Worm (Caenorhabditis elegans) whole organism, L1 larva: ENCODE measurements around the gene nhr-104.

Experiments
- C16A3.4 ChIP-seq: fragments of 150-350 bp; optimal IDR thresholded peaks from 2 replicates; lab custom pipeline; 2014; ENCODE audit warnings: missing biosample characterization, missing genetic modification characterization
- C34B4.2 ChIP-seq: sonication (generic microtip); optimal IDR thresholded peaks from 2 replicates; lab custom pipeline; 2017; ENCODE audit warnings: mild to moderate bottlenecking, missing genetic modification characterization, missing compliant biosample characterization
- F16B12.6 ChIP-seq: fragments of 150-350 bp; optimal IDR thresholded peaks from 2 replicates; lab custom pipeline; 2014; ENCODE audit warnings: missing biosample characterization, missing genetic modification characterization
- Y116A8C.19 ChIP-seq: sonication (generic microtip); optimal IDR thresholded peaks from 2 replicates; lab custom pipeline; 2016; ENCODE audit warnings: missing compliant biosample characterization, missing genetic modification characterization, borderline replicate concordance
- blmp-1 ChIP-seq: fragments of 150-350 bp; optimal IDR thresholded peaks from 2 replicates; lab custom pipeline; 2014; ENCODE audit warnings: missing biosample characterization, missing genetic modification characterization
- ceh-63 ChIP-seq: fragments of 200-800 bp; sonication (Bioruptor generic); optimal IDR thresholded peaks from 2 replicates; lab custom pipeline; 2018; ENCODE audit warnings: mild to moderate bottlenecking, missing genetic modification characterization, missing compliant biosample characterization
- ceh-82 ChIP-seq, 3 experiments: fragments of 150-350 bp in 1 of 3; sonication (generic microtip) in 2 of 3; optimal IDR thresholded peaks; 2 replicates each; lab custom pipeline; 2014 to 2017; ENCODE audit warnings: missing biosample characterization in 3 of 3, missing genetic modification characterization in 3 of 3
- ceh-90 ChIP-seq: sonication (generic microtip); optimal IDR thresholded peaks from 2 replicates; lab custom pipeline; 2016; ENCODE audit warnings: missing genetic modification characterization, missing compliant biosample characterization
- dpl-1 ChIP-seq, 3 experiments: fragments of 150-350 bp in 2 of 3; sonication (generic microtip) in 1 of 3; optimal IDR thresholded peaks; 2 replicates each; lab custom pipeline; 2014 to 2017; ENCODE audit warnings: missing biosample characterization in 3 of 3, missing genetic modification characterization in 3 of 3, missing genetic modification reagents in 3 of 3
- dsc-1 ChIP-seq: sonication (generic microtip); optimal IDR thresholded peaks from 2 replicates; lab custom pipeline; 2016; ENCODE audit warnings: mild to moderate bottlenecking, missing genetic modification characterization, missing compliant biosample characterization
- efl-1 ChIP-seq, 4 experiments: fragments of 150-350 bp; optimal IDR thresholded peaks in 3 of 4; peaks in 1 of 4; 1 replicate in 1 of 4; 2 replicates in 3 of 4; lab custom pipeline; 2014; ENCODE audit warnings: missing biosample characterization in 2 of 4, missing genetic modification characterization in 2 of 4, missing genetic modification reagents in 2 of 4
- efl-3 ChIP-seq: fragments of 200-800 bp; sonication (Bioruptor generic); optimal IDR thresholded peaks from 2 replicates; lab custom pipeline; 2018; ENCODE audit warnings: mild to moderate bottlenecking, missing genetic modification characterization, missing compliant biosample characterization
- fkh-4 ChIP-seq: sonication (generic microtip); optimal IDR thresholded peaks from 2 replicates; lab custom pipeline; 2016; ENCODE audit warnings: missing compliant biosample characterization, missing genetic modification characterization, borderline replicate concordance
- fkh-8 ChIP-seq: sonication (generic microtip); optimal IDR thresholded peaks from 2 replicates; lab custom pipeline; 2016; ENCODE audit warnings: mild to moderate bottlenecking, missing genetic modification characterization, missing compliant biosample characterization
- irx-1 ChIP-seq: sonication (generic microtip); optimal IDR thresholded peaks from 2 replicates; lab custom pipeline; 2016; ENCODE audit warnings: missing genetic modification characterization, missing compliant biosample characterization
- lin-14 ChIP-seq: fragments of 200-800 bp; sonication (Bioruptor generic); optimal IDR thresholded peaks from 2 replicates; lab custom pipeline; 2018; ENCODE audit warnings: mild to moderate bottlenecking, missing genetic modification characterization, moderate library complexity, missing compliant biosample characterization
- lin-15B ChIP-seq: fragments of 150-350 bp; sonication (generic microtip); optimal IDR thresholded peaks from 3 replicates; lab custom pipeline; 2014; ENCODE audit warnings: missing biosample characterization, missing genetic modification characterization
- lin-35 ChIP-seq, 2 experiments: fragments of 150-350 bp; optimal IDR thresholded peaks; 2 replicates each; lab custom pipeline; 2014; ENCODE audit warnings: missing biosample characterization in 2 of 2, missing genetic modification characterization in 2 of 2, missing genetic modification reagents in 2 of 2
- lir-3 ChIP-seq: sonication (generic microtip); optimal IDR thresholded peaks from 2 replicates; lab custom pipeline; 2016; ENCODE audit warnings: mild to moderate bottlenecking, missing genetic modification characterization, moderate library complexity, missing compliant biosample characterization; ENCODE audit not compliant: poor library complexity
- lsy-2 ChIP-seq, 2 experiments: fragments of 150-350 bp; optimal IDR thresholded peaks; 2 replicates each; lab custom pipeline; 2014; ENCODE audit warnings: missing biosample characterization in 2 of 2, missing genetic modification characterization in 2 of 2
- mab-9 ChIP-seq: fragments of 200-800 bp; sonication (Bioruptor generic); IDR thresholded peaks from 2 replicates; pipeline ENCODE4 v1.3.6; 2022; ENCODE audit warnings: missing genetic modification reagents, missing genetic modification characterization, missing compliant biosample characterization
- mdl-1 ChIP-seq, 2 experiments: fragments of 150-350 bp; optimal IDR thresholded peaks; 2 replicates each; lab custom pipeline; 2014 to 2017; ENCODE audit warnings: missing biosample characterization in 2 of 2, missing genetic modification characterization in 2 of 2, inconsistent platforms in 1 of 2
- nhr-12 ChIP-seq: sonication (generic microtip); optimal IDR thresholded peaks from 2 replicates; lab custom pipeline; 2017; ENCODE audit warnings: missing biosample characterization, missing genetic modification characterization
- nhr-237 ChIP-seq: fragments of 150-350 bp; optimal IDR thresholded peaks from 2 replicates; lab custom pipeline; 2014; ENCODE audit warnings: missing biosample characterization, missing genetic modification characterization
- nhr-28 ChIP-seq: fragments of 150-350 bp; optimal IDR thresholded peaks from 2 replicates; lab custom pipeline; 2014; ENCODE audit warnings: missing biosample characterization, missing genetic modification characterization
- nhr-84 ChIP-seq: sonication (generic microtip); optimal IDR thresholded peaks from 2 replicates; lab custom pipeline; 2017; ENCODE audit warnings: missing biosample characterization, missing genetic modification characterization
- nhr-85 ChIP-seq: sonication (generic microtip); peaks from one replicate; lab custom pipeline; 2016; ENCODE audit warnings: missing genetic modification characterization, inconsistent platforms, missing compliant biosample characterization
- nhr-90 ChIP-seq: sonication (generic microtip); optimal IDR thresholded peaks from 2 replicates; lab custom pipeline; 2016; ENCODE audit warnings: mild to moderate bottlenecking, missing genetic modification characterization, missing compliant biosample characterization; ENCODE audit not compliant: poor library complexity
- pqm-1 ChIP-seq: sonication (generic microtip); optimal IDR thresholded peaks from 3 replicates; lab custom pipeline; 2017; ENCODE audit warnings: missing biosample characterization, missing genetic modification characterization
- rnt-1 ChIP-seq: sonication (generic microtip); optimal IDR thresholded peaks from 2 replicates; lab custom pipeline; 2016; ENCODE audit warnings: mild to moderate bottlenecking, missing genetic modification characterization, moderate library complexity, missing compliant biosample characterization
- sup-37 ChIP-seq: fragments of 200-800 bp; sonication (Bioruptor generic); optimal IDR thresholded peaks from 2 replicates; lab custom pipeline; 2018; ENCODE audit warnings: mild to moderate bottlenecking, missing genetic modification characterization, missing compliant biosample characterization
- tlp-1 ChIP-seq: fragments of 150-350 bp; optimal IDR thresholded peaks from 2 replicates; lab custom pipeline; 2014; ENCODE audit warnings: missing biosample characterization, missing genetic modification characterization
- unc-130 ChIP-seq: fragments of 150-350 bp; optimal IDR thresholded peaks from 2 replicates; lab custom pipeline; 2017; ENCODE audit warnings: missing biosample characterization, missing genetic modification characterization, inconsistent platforms
- unc-30 ChIP-seq: sonication (generic microtip); optimal IDR thresholded peaks from 2 replicates; lab custom pipeline; 2017; ENCODE audit warnings: missing biosample characterization, missing genetic modification characterization
- unc-98 ChIP-seq: fragments of 200-800 bp; sonication (Bioruptor generic); IDR thresholded peaks from 2 replicates; pipeline ENCODE4 v1.3.6; 2022; ENCODE audit warnings: missing genetic modification characterization, missing compliant biosample characterization

The nhr-104 gene

DNA sequence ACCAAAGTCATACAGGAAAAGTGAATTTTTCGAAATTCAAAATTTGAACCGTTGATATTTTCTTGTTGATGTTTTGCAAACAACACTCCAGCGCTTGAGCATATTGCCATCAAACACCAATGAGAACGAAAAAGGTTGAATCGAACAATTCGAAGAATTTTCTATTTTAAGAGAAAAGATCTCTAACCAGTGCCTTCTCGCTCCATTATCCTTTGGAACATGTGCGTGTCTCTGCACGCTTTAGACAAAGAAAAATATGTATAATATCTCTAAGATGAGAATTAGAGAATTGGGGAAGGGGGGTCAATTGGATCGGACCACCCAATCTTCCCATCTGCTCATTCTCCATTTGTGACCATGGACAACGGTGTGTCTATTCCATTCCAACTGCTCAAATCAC is 24.6 kb downstream of the nhr-104 start, which contains the start of gene Y17G9B.2:
TSS of gene Y17G9B.2 (plus strand) at position 301 of the 400 bp plus-strand sequence.
- TF ChIP-seq nhr-90: no peak
- TF ChIP-seq ceh-63 (GFP tag; lab: Kevin White, UChicago): no peak
- TF ChIP-seq ceh-90: no peak
- no peak for TF ChIP-seq dpl-1 (GFP tag; optimal IDR thresholded peaks at IDR 0.05; lab: Kevin White, UChicago)
- no peak for TF ChIP-seq nhr-12
- TF ChIP-seq nhr-84 (tag; lab: Kevin White, UChicago): no peak
- TF ChIP-seq mab-9: no peak
- TF ChIP-seq fkh-4 (tag; lab: Kevin White, UChicago): no peak
- TF ChIP-seq nhr-237 (tag; lab: Kevin White, UChicago): no peak
- no peak for TF ChIP-seq irx-1 (tag; lab: Kevin White, UChicago)
- TF ChIP-seq Y116A8C.19: no peak
- TF ChIP-seq pqm-1: no peak
- TF ChIP-seq F16B12.6 (tag; lab: Kevin White, UChicago): no peak
- no peak for TF ChIP-seq mdl-1 (tag; optimal IDR thresholded peaks at IDR 0.05; lab: Kevin White, UChicago)
- TF ChIP-seq sup-37 (GFP tag; lab: Kevin White, UChicago): no peak

DNA sequence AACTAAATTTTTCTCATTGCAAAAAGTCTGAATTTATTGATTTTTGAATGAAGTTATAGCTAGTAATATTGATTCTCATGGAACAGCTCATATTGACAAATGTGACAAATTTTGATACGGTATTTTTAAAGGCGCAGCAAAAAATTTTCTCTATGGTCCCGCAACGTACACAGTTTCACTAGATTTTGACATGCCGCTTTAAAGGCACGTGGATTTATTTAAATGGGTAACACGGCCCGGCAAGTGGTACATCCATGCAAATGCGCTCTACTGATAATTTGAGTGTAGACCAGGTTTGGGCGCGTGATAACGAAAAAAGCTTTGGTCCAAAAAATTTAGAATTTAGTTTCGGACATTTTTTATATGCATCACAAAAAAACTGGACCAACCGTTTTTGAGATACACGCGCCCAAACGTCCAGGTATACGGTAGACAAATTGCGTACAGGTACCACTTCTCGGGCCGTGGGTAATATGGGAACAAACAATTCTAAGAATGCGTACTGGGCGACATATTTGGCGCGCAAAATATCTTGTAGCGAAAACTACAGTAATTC is 25.4 kb downstream of the nhr-104 start:
- TF ChIP-seq efl-1 (optimal IDR thresholded peaks at IDR 0.05; lab: Kevin White, UChicago) (peak; percentile 11 to 13), efl-1 (GFP tag; optimal IDR thresholded peaks at IDR 0.05 in 1 of 2; lab: Kevin White, UChicago) (peak in 1 of 2 experiments; percentile 49), lin-35 (GFP tag; optimal IDR thresholded peaks at IDR 0.05; lab: Kevin White, UChicago) (peak in 1 of 2 experiments; percentile 22), lsy-2 (tag; optimal IDR thresholded peaks at IDR 0.05; lab: Kevin White, UChicago) (peak; percentile 29 to 53)

DNA sequence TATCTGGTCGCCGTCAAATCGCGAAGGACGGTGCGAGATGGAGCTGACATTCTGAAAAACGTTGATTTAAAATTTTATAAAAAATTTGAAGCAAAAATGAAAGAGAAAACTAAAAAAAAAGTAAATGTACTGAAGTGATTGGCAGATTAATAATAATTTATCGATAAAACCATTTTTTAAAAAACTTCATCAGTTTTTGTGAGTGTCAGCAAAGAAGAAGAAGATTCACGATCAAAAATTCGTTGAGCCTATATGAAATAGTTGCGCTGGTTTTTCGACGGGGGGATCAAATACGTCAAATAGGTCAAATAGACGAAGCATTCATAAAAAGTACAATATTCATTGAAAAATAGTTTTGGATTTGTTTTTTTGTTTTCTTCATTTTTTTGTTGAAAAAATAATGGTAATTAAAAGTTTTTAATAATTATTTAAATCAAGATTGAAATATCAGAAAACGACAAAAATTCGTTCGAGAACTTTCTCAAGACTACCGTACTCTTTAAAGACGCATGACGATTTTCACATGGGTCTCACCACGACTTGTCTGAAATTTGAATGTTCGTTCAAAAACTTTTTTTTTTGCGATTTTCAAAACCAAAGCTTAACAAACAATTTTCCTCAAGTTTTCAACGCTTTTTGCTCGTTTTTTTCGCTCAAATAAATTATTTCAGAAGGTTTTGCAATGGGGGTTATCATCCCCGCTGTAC is 28.0 kb downstream of the nhr-104 start, which contains the start of the genes memi-1 and cyp-31A3:
TSS of gene memi-1 (minus strand) at position 51 of the 707 bp plus-strand sequence.
TSS of gene cyp-31A3 (plus strand) at position 672 of the 707 bp plus-strand sequence.
- TF ChIP-seq lin-14 (no peak), efl-1 (optimal IDR thresholded peaks at IDR 0.05; lab: Kevin White, UChicago) (no peak), efl-1 (GFP tag; optimal IDR thresholded peaks at IDR 0.05 in 1 of 2; lab: Kevin White, UChicago) (peak in 1 of 2 experiments; percentile 23), rnt-1 (tag; lab: Kevin White, UChicago) (no peak)

DNA sequence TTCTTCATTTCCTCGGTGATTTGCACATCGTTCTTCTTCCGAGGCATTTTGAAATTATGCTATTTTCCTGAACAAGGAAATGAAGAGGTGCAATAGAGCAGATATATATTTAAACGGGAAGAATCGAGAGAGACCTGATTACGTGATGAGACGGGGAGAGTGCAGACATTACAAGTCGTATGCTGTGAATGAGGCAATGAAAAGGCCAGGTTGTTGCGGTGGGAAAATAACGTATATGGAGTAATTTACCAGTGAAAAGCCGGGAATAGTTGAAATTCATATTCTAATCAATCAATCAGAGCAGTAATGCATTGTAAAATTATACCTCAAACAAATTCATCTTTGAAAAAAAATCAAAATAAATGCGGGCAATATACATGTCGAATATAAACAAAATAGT is 29.8 kb downstream of the nhr-104 start, which contains the start of gene Y17G9B.8:
TSS of gene Y17G9B.8 (minus strand) at position 182 of the 400 bp plus-strand sequence.
- no peak for TF ChIP-seq tlp-1 (tag; lab: Kevin White, UChicago)
- TF ChIP-seq unc-130 (tag; lab: Kevin White, UChicago): no peak
- peak; percentile 10 to 33 for TF ChIP-seq lsy-2 (tag; optimal IDR thresholded peaks at IDR 0.05; lab: Kevin White, UChicago)

DNA sequence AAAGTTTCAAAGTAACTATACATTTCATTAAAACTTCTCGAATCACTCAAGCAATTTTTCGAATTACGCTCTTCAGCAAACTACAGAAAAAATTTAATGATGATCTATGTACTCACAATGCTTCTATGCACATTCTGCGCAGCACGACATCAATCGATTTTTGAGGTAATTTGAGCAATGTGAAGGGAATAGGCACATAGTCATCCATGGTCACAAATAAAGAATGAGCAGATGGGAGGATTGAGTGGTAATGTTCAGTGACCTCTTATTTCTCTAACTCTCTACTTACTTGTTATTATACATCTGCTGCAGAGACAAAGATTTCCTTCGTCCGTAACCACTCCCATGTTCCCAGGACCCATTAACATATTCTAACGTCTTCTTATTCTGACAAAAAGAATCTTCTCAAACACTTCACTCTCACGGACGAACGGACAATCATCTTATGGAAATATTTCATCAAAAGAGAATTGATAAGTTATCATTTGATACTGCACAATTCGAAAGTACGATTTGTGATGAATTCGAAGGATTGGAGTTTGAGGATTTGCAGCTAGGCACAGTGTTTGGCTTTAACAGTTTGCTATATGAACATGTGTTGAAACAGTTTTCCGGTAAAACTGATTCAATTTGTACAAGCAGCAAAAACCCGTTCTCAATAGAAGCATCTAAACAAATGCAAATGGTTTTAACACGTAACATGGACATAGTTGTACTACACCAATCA is 32.4 kb downstream of the nhr-104 start, which contains the start of the genes fbxb-77 and Y17G9B.11:
TSS of gene fbxb-77 (minus strand) at position 229 of the 727 bp plus-strand sequence.
TSS of gene Y17G9B.11 (plus strand) at position 677 of the 727 bp plus-strand sequence.
- no peak for TF ChIP-seq dsc-1 (tag; lab: Kevin White, UChicago)
- no peak for TF ChIP-seq unc-98 (GFP tag; lab: Robert Waterston, UW)
- TF ChIP-seq nhr-85 (tag; lab: Kevin White, UChicago): no peak
- TF ChIP-seq fkh-8: no peak
- TF ChIP-seq nhr-28 (tag; lab: Kevin White, UChicago): no peak
- TF ChIP-seq unc-30 (tag; lab: Kevin White, UChicago): no peak
- TF ChIP-seq ceh-82 (tag; optimal IDR thresholded peaks at IDR 0.05; lab: Kevin White, UChicago): no peak
- no peak for TF ChIP-seq C16A3.4 (tag; lab: Kevin White, UChicago)
- TF ChIP-seq lin-15B (tag; lab: Kevin White, UChicago): no peak
- TF ChIP-seq C34B4.2 (tag; lab: Kevin White, UChicago): no peak
- TF ChIP-seq nhr-90: no peak
- TF ChIP-seq nhr-12: no peak
- no peak for TF ChIP-seq mdl-1 (tag; optimal IDR thresholded peaks at IDR 0.05; lab: Kevin White, UChicago)
- TF ChIP-seq lir-3 (tag; lab: Kevin White, UChicago): no peak
- TF ChIP-seq F16B12.6 (tag; lab: Kevin White, UChicago): no peak
- no peak for TF ChIP-seq blmp-1 (tag; lab: Kevin White, UChicago)
- TF ChIP-seq irx-1 (tag; lab: Kevin White, UChicago): no peak
- TF ChIP-seq efl-3 (GFP tag; lab: Kevin White, UChicago): no peak
